Fruit fly (Drosophila melanogaster): ENCODE results near the gene CG34250.

Gene CG34250

DNA sequence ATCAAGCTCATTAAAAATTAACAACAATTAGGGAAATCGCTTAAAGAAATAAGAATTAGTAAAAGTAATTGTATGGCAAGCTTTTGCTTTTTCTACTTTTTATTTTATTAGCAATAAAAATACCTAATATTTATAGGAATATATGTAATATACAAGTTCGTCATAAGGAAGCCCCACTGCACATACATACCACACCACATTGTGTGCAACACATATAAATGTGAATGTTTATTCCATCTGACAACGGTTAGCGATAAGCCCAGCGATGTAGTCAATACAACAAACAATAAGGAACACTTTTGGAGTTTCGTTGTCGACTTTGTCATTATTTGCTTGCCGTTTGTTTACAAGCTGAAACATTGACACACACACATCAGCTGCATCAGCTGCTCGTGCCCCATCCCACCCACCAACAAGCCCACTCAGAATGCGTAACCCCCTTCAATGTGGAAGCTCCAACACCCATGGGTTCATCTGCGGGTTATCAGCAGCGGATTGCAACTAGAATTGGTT is 9.3 kb downstream of the CG34250 start (continued):
- TF ChIP-seq CG6808 (GFP tag; optimal IDR thresholded peaks at IDR 0.05) = peak; percentile 70
- TF ChIP-seq CG6792 (GFP tag; optimal IDR thresholded peaks at IDR 0.05) = peak; percentile 63
- TF ChIP-seq lz (GFP tag; optimal IDR thresholded peaks at IDR 0.05) = peak; percentile 48
- peak; percentile 57; the same call in 2 of the 3 replicates for TF ChIP-seq CG8119 (GFP tag; IDR thresholded peaks at IDR 0.05)
- peak; percentile 47 for TF ChIP-seq OdsH (GFP tag; optimal IDR thresholded peaks at IDR 0.05)
- TF ChIP-seq CG3032 (tag; optimal IDR thresholded peaks at IDR 0.05) = peak; percentile 3
- peak; percentile 66 for TF ChIP-seq Smox (GFP tag; optimal IDR thresholded peaks at IDR 0.05)
- peak; percentile 64; the same call in 2 of the 3 replicates for TF ChIP-seq CG6163 (GFP tag; IDR thresholded peaks at IDR 0.05)
- peak in 1 of 2 experiments; percentile 80 for TF ChIP-seq ss (GFP tag; optimal IDR thresholded peaks at IDR 0.05)
- no peak for TF ChIP-seq CG16779 (tag; optimal IDR thresholded peaks at IDR 0.05)
- TF ChIP-seq CG10669 (GFP tag; optimal IDR thresholded peaks at IDR 0.05) = peak; percentile 50
- TF ChIP-seq Eip93F (GFP tag; optimal IDR thresholded peaks at IDR 0.05) = peak; percentile 49
- peak; percentile 2 for TF ChIP-seq Ets21C (GFP tag; optimal IDR thresholded peaks at IDR 0.05)
- peak; percentile 50 for TF ChIP-seq CG6276 (GFP tag; optimal IDR thresholded peaks at IDR 0.05)
- TF ChIP-seq achi (GFP tag; optimal IDR thresholded peaks at IDR 0.05) = peak; percentile 49
- TF ChIP-seq eg (GFP tag; IDR thresholded peaks at IDR 0.05) = peak; percentile 45; the same call in 2 of the 3 replicates
- no peak for TF ChIP-seq fd59A (GFP tag; optimal IDR thresholded peaks at IDR 0.05)
- TF ChIP-seq fd85E (GFP tag; optimal IDR thresholded peaks at IDR 0.05) = peak; percentile 44
- peak; percentile 70 for TF ChIP-seq Eip78C (GFP tag)
- peak; percentile 70 for TF ChIP-seq Met (GFP tag; optimal IDR thresholded peaks at IDR 0.05)
- peak; percentile 84 for TF ChIP-seq CG6854 (GFP tag; optimal IDR thresholded peaks at IDR 0.05)
- TF ChIP-seq CG9139 (GFP tag; optimal IDR thresholded peaks at IDR 0.05) = peak; percentile 68
- TF ChIP-seq vri (GFP tag; optimal IDR thresholded peaks at IDR 0.05) = peak; percentile 60
- peak; percentile 56 for TF ChIP-seq CG3919 (GFP tag; optimal IDR thresholded peaks at IDR 0.05)
- peak; percentile 57 for TF ChIP-seq Sox102F (GFP tag; optimal IDR thresholded peaks at IDR 0.05)
- no peak for TF ChIP-seq Sox15 (GFP tag; optimal IDR thresholded peaks at IDR 0.05)
- peak; percentile 51 for TF ChIP-seq net (GFP tag; optimal IDR thresholded peaks at IDR 0.05)
- TF ChIP-seq Hr39 (GFP tag; optimal IDR thresholded peaks at IDR 0.05) = peak; percentile 34
- TF ChIP-seq pdm3 (GFP tag; optimal IDR thresholded peaks at IDR 0.05) = peak; percentile 54
- TF ChIP-seq salr (GFP tag; optimal IDR thresholded peaks at IDR 0.05) = peak; percentile 45 to 63

DNA sequence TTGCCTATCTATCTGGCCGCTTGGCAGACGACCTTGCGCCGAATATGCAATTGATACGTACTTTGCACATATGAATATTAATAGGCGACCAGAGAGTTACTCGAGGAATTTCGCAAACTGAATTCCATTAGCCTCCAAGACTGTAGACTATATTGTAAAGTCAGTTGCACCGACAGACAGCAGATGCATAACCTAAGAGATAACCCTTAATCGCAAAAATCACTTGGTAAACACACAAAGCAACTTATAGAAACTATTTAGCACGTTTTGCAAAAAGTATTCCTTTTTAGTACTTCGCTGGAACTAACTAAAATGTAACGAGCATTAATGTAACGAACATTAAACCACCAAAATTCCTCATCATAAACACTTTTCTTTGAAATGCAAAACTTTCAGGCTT is 10.1 kb downstream of the CG34250 start, which contains the start of gene CG6333:
Gene CG6333, minus strand, starts transcription at position 101 of the 400 bp plus-strand sequence.
- no peak for TF ChIP-seq net (GFP tag; optimal IDR thresholded peaks at IDR 0.05)
- TF ChIP-seq spab (GFP tag; optimal IDR thresholded peaks at IDR 0.05) = no peak
- TF ChIP-seq Blimp-1 (GFP tag; optimal IDR thresholded peaks at IDR 0.05) = no peak
- no peak for TF ChIP-seq Hr39 (GFP tag; optimal IDR thresholded peaks at IDR 0.05)
- TF ChIP-seq CG1621 (tag; optimal IDR thresholded peaks at IDR 0.05) = no peak
- TF ChIP-seq CG32006 (GFP tag; optimal IDR thresholded peaks at IDR 0.05) = no peak

DNA sequence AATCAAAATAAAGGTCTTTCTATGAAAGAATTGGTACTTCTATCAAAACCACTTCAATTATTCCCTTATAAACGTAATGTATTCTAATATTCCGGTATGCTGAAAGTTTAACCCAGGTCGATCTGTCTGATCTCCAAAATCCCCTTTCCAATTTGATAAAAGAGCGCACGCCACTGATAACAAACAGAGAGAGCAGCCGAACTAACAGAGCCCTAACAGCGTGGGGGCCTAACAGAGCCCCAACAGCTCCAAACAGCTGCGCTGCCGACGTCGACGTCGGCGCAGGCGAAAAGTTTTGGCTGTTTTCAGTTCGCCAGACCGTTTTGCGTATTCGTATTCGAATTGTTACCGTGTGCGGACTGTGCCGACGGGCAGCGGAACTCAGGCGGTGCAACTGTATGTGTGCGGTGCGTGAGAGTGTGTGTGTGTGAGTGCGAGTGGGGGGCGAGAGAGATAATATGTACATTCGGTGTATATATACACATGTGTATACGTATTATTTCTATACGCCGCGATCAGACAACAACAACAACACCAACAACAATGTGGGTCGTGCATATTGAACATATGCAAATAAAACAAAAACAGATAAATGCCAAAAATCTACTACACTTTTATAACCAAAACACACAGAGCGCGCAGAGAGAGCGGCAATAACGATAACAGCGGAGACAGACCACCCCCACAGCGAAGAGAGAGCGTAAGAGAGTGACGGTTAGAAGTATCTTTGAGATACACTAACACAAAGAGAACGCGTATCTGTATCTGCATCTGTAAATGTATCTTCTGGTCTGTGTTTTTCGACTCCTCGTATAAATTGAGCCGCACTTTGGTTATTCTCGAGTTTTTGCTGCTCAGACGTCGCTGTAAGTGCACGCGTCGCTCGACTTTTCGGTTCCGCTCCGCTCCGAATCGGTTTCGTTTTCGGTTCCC is 11.0 kb downstream of the CG34250 start, which contains the start of gene Oatp74D:
Gene Oatp74D, plus strand, starts transcription at position 325 of the 933 bp plus-strand sequence.
- peak; percentile 67 for TF ChIP-seq CG15336 (GFP tag; IDR thresholded peaks at IDR 0.05)
- TF ChIP-seq achi (GFP tag; optimal IDR thresholded peaks at IDR 0.05) = peak; percentile 49
- peak; percentile 56 for TF ChIP-seq CG34406 (GFP tag; optimal IDR thresholded peaks at IDR 0.05)
- TF ChIP-seq CG32006 (GFP tag; optimal IDR thresholded peaks at IDR 0.05) = peak; percentile 39
- 0 out of 2 replicates have a peak, but pooled peaks have one; percentile 26 for TF ChIP-seq CG11294 (GFP tag; IDR thresholded peaks at IDR 0.05)
- TF ChIP-seq CG8632 (GFP tag; optimal IDR thresholded peaks at IDR 0.05) = peak; percentile 63
- TF ChIP-seq Eip78C (GFP tag) = peak; percentile 90
- TF ChIP-seq ss (GFP tag; optimal IDR thresholded peaks at IDR 0.05) = peak; percentile 20 to 22
- TF ChIP-seq Eip93F (GFP tag; optimal IDR thresholded peaks at IDR 0.05) = peak; percentile 83
- TF ChIP-seq Blimp-1 (GFP tag; optimal IDR thresholded peaks at IDR 0.05) = peak; percentile 62
- peak; percentile 77 for TF ChIP-seq esn (GFP tag; optimal IDR thresholded peaks at IDR 0.05)
- TF ChIP-seq CG31627 (GFP tag; optimal IDR thresholded peaks at IDR 0.05) = peak; percentile 72
- TF ChIP-seq topi (GFP tag; optimal IDR thresholded peaks at IDR 0.05) = peak; percentile 78
- TF ChIP-seq Lpt (GFP tag; optimal IDR thresholded peaks at IDR 0.05) = peak; percentile 54
- TF ChIP-seq svp (GFP tag) = peak; percentile 86
- peak; percentile 80 for TF ChIP-seq Met (GFP tag; optimal IDR thresholded peaks at IDR 0.05)
- peak; percentile 8 for TF ChIP-seq CG8319 (GFP tag; optimal IDR thresholded peaks at IDR 0.05)
- TF ChIP-seq OdsH (GFP tag; optimal IDR thresholded peaks at IDR 0.05) = peak; percentile 64
- no peak for TF ChIP-seq dac (GFP tag; optimal IDR thresholded peaks at IDR 0.05)
- TF ChIP-seq fkh (GFP tag; optimal IDR thresholded peaks at IDR 0.05) = peak; percentile 99

Data from whole organism, prepupa.